Worm (Caenorhabditis elegans) whole organism, young adult: ENCODE results near the gene C16D9.8.

ENCODE experiments used
- F10E7.11 ChIP-seq: sonication (generic microtip); optimal IDR thresholded peaks from 2 replicates; lab custom pipeline; 2017; ENCODE audit warnings: mild to moderate bottlenecking, missing genetic modification characterization, moderate library complexity, missing compliant biosample characterization
- F23B12.7 ChIP-seq: sonication (generic microtip); optimal IDR thresholded peaks from 2 replicates; lab custom pipeline; 2017; ENCODE audit warnings: missing genetic modification characterization, mild to moderate bottlenecking, missing compliant biosample characterization, antibody characterized with exemption, moderate library complexity; ENCODE audit not compliant: insufficient read depth
- F52B5.7 ChIP-seq: sonication (generic microtip); optimal IDR thresholded peaks from 2 replicates; lab custom pipeline; 2016; ENCODE audit warnings: mild to moderate bottlenecking, missing genetic modification characterization, missing compliant biosample characterization
- dox-1 ChIP-seq: fragments of 200-800 bp; sonication (Bioruptor generic); IDR thresholded peaks from 2 replicates; pipeline ENCODE4 v1.3.6; 2022; ENCODE audit warnings: missing genetic modification reagents, missing genetic modification characterization, missing compliant biosample characterization
- let-526 ChIP-seq: fragments of 200-800 bp; sonication (Bioruptor generic); IDR thresholded peaks from 2 replicates; pipeline ENCODE4 v1.3.6; 2022; ENCODE audit warnings: missing genetic modification reagents, missing genetic modification characterization, missing compliant biosample characterization
- rec-8 ChIP-seq, 2 experiments: sonication (generic microtip); optimal IDR thresholded peaks; 2 replicates each; lab custom pipeline; 2016; ENCODE audit warnings: mild to moderate bottlenecking in 2 of 2, missing genetic modification characterization in 2 of 2, missing genetic modification reagents in 2 of 2, missing genotype in 2 of 2, missing biosample characterization in 1 of 2, missing compliant biosample characterization in 1 of 2, moderate library complexity in 1 of 2
- unc-62 ChIP-seq: fragments of 150-350 bp; optimal IDR thresholded peaks from 2 replicates; lab custom pipeline; 2014; ENCODE audit warnings: missing biosample characterization, missing genetic modification reagents, missing genetic modification characterization

ce11 chrV:8300935-8301535, 37.7 kb upstream of the C16D9.8 start, which contains the start of gene W02D7.6:
- TF ChIP-seq F52B5.7 (tag; lab: Kevin White, UChicago) (no peak), F10E7.11 (no peak), let-526 (GFP tag; lab: Robert Waterston, UW) (no peak), dox-1 (peak; percentile 41; the same call in 1 of the 2 replicates), F23B12.7 (tag; lab: Kevin White, UChicago) (no peak), rec-8 (tag; optimal IDR thresholded peaks at IDR 0.05; lab: Kevin White, UChicago) (no peak), unc-62 (GFP tag; lab: Kevin White, UChicago) (no peak)
